Worm (Caenorhabditis elegans): ENCODE results near the gene T28C12.2.

Gene T28C12.2

ce11 chrV:6346906-6347305 lies 17.9 kb downstream of the T28C12.2 start (continued):
- TF ChIP-seq Y67H2A.10 (GFP tag; conservative IDR thresholded peaks at IDR 0.05) = no peak
- no peak for TF ChIP-seq ceh-100 (GFP tag; IDR thresholded peaks at IDR 0.05)
- no peak for TF ChIP-seq zim-3 (tag; optimal IDR thresholded peaks at IDR 0.05)
- TF ChIP-seq attf-3 (GFP tag; conservative IDR thresholded peaks at IDR 0.05) = no peak
- no peak for TF ChIP-seq mes-4 (tag; optimal IDR thresholded peaks at IDR 0.05)
- TF ChIP-seq nhr-80 (tag; optimal IDR thresholded peaks at IDR 0.05) = peak; percentile 98
- TF ChIP-seq snpc-4 (GFP tag; optimal IDR thresholded peaks at IDR 0.05) = no peak
- TF ChIP-seq snpc-4 (tag; optimal IDR thresholded peaks at IDR 0.05) = no peak
- no peak for TF ChIP-seq bed-2 (GFP tag; IDR thresholded peaks at IDR 0.05)
- no peak for TF ChIP-seq Y95B8A.8 (GFP tag; IDR thresholded peaks at IDR 0.05)
- peak; percentile 62 for TF ChIP-seq dox-1 (GFP tag; IDR thresholded peaks at IDR 0.05)
- no peak for TF ChIP-seq unc-62 (GFP tag; optimal IDR thresholded peaks at IDR 0.05)

ce11 chrV:6348133-6348532 lies 19.1 kb downstream of the T28C12.2 start:
- TF ChIP-seq sea-2 (GFP tag; IDR thresholded peaks at IDR 0.05) (no peak), unc-130 (GFP tag; optimal IDR thresholded peaks at IDR 0.05) (no peak), C06A6.2 (GFP tag; conservative IDR thresholded peaks at IDR 0.05) (no peak), hlh-26 (GFP tag; conservative IDR thresholded peaks at IDR 0.05) (no peak), B0035.1 (tag; optimal IDR thresholded peaks at IDR 0.05) (no peak), lir-1 (GFP tag; conservative IDR thresholded peaks at IDR 0.05) (no peak), repo-1 (tag; optimal IDR thresholded peaks at IDR 0.05) (no peak), xnd-1 (tag; optimal IDR thresholded peaks at IDR 0.05) (no peak), hmg-1.2 (GFP tag; IDR thresholded peaks at IDR 0.05) (0 out of 2 replicates have a peak, but pooled peaks have one; percentile 28), aptf-2 (GFP tag; conservative IDR thresholded peaks at IDR 0.05) (no peak), mes-4 (tag; optimal IDR thresholded peaks at IDR 0.05) (no peak), nhr-27 (tag; optimal IDR thresholded peaks at IDR 0.05) (no peak), K12H6.12 (tag; optimal IDR thresholded peaks at IDR 0.05) (no peak), egl-44 (GFP tag; IDR thresholded peaks at IDR 0.05) (no peak), nhr-179 (tag; optimal IDR thresholded peaks at IDR 0.05) (no peak), nhr-80 (tag; optimal IDR thresholded peaks at IDR 0.05) (peak; percentile 10), cebp-1 (GFP tag; IDR thresholded peaks at IDR 0.05) (no peak), cebp-1 (tag; optimal IDR thresholded peaks at IDR 0.05) (peak; percentile 24), C17E4.6 (GFP tag; IDR thresholded peaks at IDR 0.05) (no peak), akir-1 (GFP tag; optimal IDR thresholded peaks at IDR 0.05) (no peak), ceh-27 (GFP tag; optimal IDR thresholded peaks at IDR 0.05) (peak; percentile 18), madf-6 (GFP tag; IDR thresholded peaks at IDR 0.05) (no peak), egrh-3 (GFP tag; IDR thresholded peaks at IDR 0.05) (no peak), nfya-1 (tag; optimal IDR thresholded peaks at IDR 0.05; ENCODE audit: borderline replicate concordance, insufficient read depth) (no peak), F39B2.1 (GFP tag; IDR thresholded peaks at IDR 0.05) (no peak), madf-8 (GFP tag; conservative IDR thresholded peaks at IDR 0.05) (no peak), ceh-79 (tag; optimal IDR thresholded peaks at IDR 0.05) (no peak), rpc-1 (optimal IDR thresholded peaks at IDR 0.05) (no peak), rpc-1 (tag; optimal IDR thresholded peaks at IDR 0.05) (no peak), F37B4.10 (GFP tag; IDR thresholded peaks at IDR 0.05) (no peak), chd-7 (tag; optimal IDR thresholded peaks at IDR 0.05) (no peak)

Data from whole organism, young adult.